Fruit fly (Drosophila melanogaster) whole organism, embryonic: ENCODE data around the gene Gr93d.

ENCODE experiments used
- Abd-B ChIP-seq: fragments of 200-800 bp; sonication (Bioruptor generic); optimal IDR thresholded peaks from 2 replicates; lab custom pipeline; 2018; ENCODE audit warnings: missing biosample characterization, mild to moderate bottlenecking, missing genetic modification characterization, moderate library complexity
- BtbVII ChIP-seq: fragments of 200-800 bp; sonication (Bioruptor generic); optimal IDR thresholded peaks from 3 replicates; lab custom pipeline; 2017; ENCODE audit warnings: missing biosample characterization, mild to moderate bottlenecking, missing genetic modification characterization
- Bteb2 ChIP-seq: fragments of 200-800 bp; sonication (Bioruptor generic); optimal IDR thresholded peaks from 2 replicates; lab custom pipeline; 2016; ENCODE audit warnings: missing biosample characterization, missing genetic modification characterization
- CG10267 ChIP-seq: fragments of 200-800 bp; sonication (Bioruptor generic); optimal IDR thresholded peaks from 2 replicates; lab custom pipeline; 2018; ENCODE audit warnings: missing biosample characterization, mild to moderate bottlenecking, missing genetic modification characterization, moderate library complexity
- CG10431 ChIP-seq: fragments of 200-800 bp; sonication (Bioruptor generic); optimal IDR thresholded peaks from 3 replicates; lab custom pipeline; 2018; ENCODE audit warnings: missing biosample characterization, mild to moderate bottlenecking, missing genetic modification characterization
- CG10654 ChIP-seq: fragments of 200-800 bp; sonication (Bioruptor generic); optimal IDR thresholded peaks from 2 replicates; lab custom pipeline; 2016; ENCODE audit warnings: missing biosample characterization, missing genetic modification characterization
- CG11456 ChIP-seq: fragments of 200-800 bp; sonication (Bioruptor generic); IDR thresholded peaks from 3 replicates; pipeline ENCODE4 v1.3.6; 2022; ENCODE audit warnings: missing biosample characterization, missing genetic modification characterization
- CG14710 ChIP-seq: fragments of 200-800 bp; sonication (Bioruptor generic); optimal IDR thresholded peaks from 3 replicates; lab custom pipeline; 2019; ENCODE audit warnings: missing biosample characterization, mild to moderate bottlenecking, missing genetic modification characterization, moderate library complexity
- CG1603 ChIP-seq: fragments of 200-800 bp; sonication (Bioruptor generic); optimal IDR thresholded peaks from 2 replicates; lab custom pipeline; 2019; ENCODE audit warnings: missing biosample characterization, mild to moderate bottlenecking, missing genetic modification characterization, moderate library complexity
- CG16815 ChIP-seq: fragments of 200-800 bp; sonication (Bioruptor generic); optimal IDR thresholded peaks from 3 replicates; lab custom pipeline; 2017; ENCODE audit warnings: missing biosample characterization, mild to moderate bottlenecking, missing genetic modification characterization
- CG31388 ChIP-seq: fragments of 200-800 bp; sonication (Bioruptor generic); optimal IDR thresholded peaks from 2 replicates; lab custom pipeline; 2016; ENCODE audit warnings: missing biosample characterization, missing genetic modification characterization
- CG3163 ChIP-seq: fragments of 200-800 bp; sonication (Bioruptor generic); optimal IDR thresholded peaks from 3 replicates; lab custom pipeline; 2016; ENCODE audit warnings: missing biosample characterization, missing genetic modification characterization
- CG33557 ChIP-seq: fragments of 200-800 bp; sonication (Bioruptor generic); optimal IDR thresholded peaks from 2 replicates; lab custom pipeline; 2019; ENCODE audit warnings: missing biosample characterization, mild to moderate bottlenecking, missing genetic modification characterization, moderate library complexity
- CG4404 ChIP-seq: fragments of 200-800 bp; sonication (Bioruptor generic); IDR thresholded peaks from 2 replicates; pipeline ENCODE4 v1.3.6; 2022; ENCODE audit warnings: missing biosample characterization, missing genetic modification characterization
- CG4707 ChIP-seq: fragments of 200-800 bp; sonication (Bioruptor generic); optimal IDR thresholded peaks from 2 replicates; lab custom pipeline; 2018; ENCODE audit warnings: missing biosample characterization, mild to moderate bottlenecking, missing genetic modification characterization, moderate library complexity
- CTCF ChIP-seq: fragments of 200-800 bp; sonication (Bioruptor generic); optimal IDR thresholded peaks from 2 replicates; lab custom pipeline; 2017; ENCODE audit warnings: missing biosample characterization, mild to moderate bottlenecking, missing genetic modification characterization, moderate library complexity
- D19A ChIP-seq: fragments of 200-800 bp; optimal IDR thresholded peaks from 3 replicates; lab custom pipeline; 2019; ENCODE audit warnings: missing biosample characterization, mild to moderate bottlenecking, missing genetic modification characterization, moderate library complexity
- Elba2 ChIP-seq: fragments of 200-800 bp; sonication (Bioruptor generic); optimal IDR thresholded peaks from 3 replicates; lab custom pipeline; 2016; ENCODE audit warnings: missing biosample characterization, missing genetic modification characterization
- Hr51 ChIP-seq, 2 experiments: fragments of 200-800 bp; sonication (Bioruptor generic); optimal IDR thresholded peaks; 2 replicates in 1 of 2; 3 replicates in 1 of 2; lab custom pipeline; 2016 to 2018; ENCODE audit warnings: missing biosample characterization in 2 of 2, missing genetic modification characterization in 2 of 2, mild to moderate bottlenecking in 1 of 2, moderate library complexity in 1 of 2
- Lim3 ChIP-seq: fragments of 200-800 bp; sonication (Bioruptor generic); IDR thresholded peaks from 2 replicates; pipeline ENCODE4 v1.3.6; 2022; ENCODE audit warnings: missing biosample characterization, missing genetic modification characterization
- Mes4 ChIP-seq: fragments of 200-800 bp; sonication (Bioruptor generic); optimal IDR thresholded peaks from 2 replicates; lab custom pipeline; 2016; ENCODE audit warnings: missing biosample characterization, missing genetic modification characterization
- NC2β ChIP-seq: fragments of 200-800 bp; sonication (Bioruptor generic); optimal IDR thresholded peaks from 2 replicates; lab custom pipeline; 2016; ENCODE audit warnings: missing biosample characterization, missing genetic modification characterization
- PHDP ChIP-seq: fragments of 200-800 bp; sonication (Bioruptor generic); optimal IDR thresholded peaks from 3 replicates; lab custom pipeline; 2018; ENCODE audit warnings: missing biosample characterization, mild to moderate bottlenecking, missing genetic modification characterization, moderate library complexity
- Sox100B ChIP-seq: fragments of 200-800 bp; sonication (Bioruptor generic); optimal IDR thresholded peaks from 3 replicates; lab custom pipeline; 2018; ENCODE audit warnings: missing biosample characterization, mild to moderate bottlenecking, missing genetic modification characterization
- Spps ChIP-seq: fragments of 200-800 bp; sonication (Bioruptor generic); optimal IDR thresholded peaks from 2 replicates; lab custom pipeline; 2018; ENCODE audit warnings: missing biosample characterization, mild to moderate bottlenecking, missing genetic modification characterization
- Xbp1 ChIP-seq: fragments of 200-800 bp; sonication (Bioruptor generic); optimal IDR thresholded peaks from 3 replicates; lab custom pipeline; 2016; ENCODE audit warnings: missing biosample characterization, mild to moderate bottlenecking, missing genetic modification characterization
- ac ChIP-seq: fragments of 200-800 bp; sonication (Bioruptor generic); optimal IDR thresholded peaks from 3 replicates; lab custom pipeline; 2017; ENCODE audit warnings: missing biosample characterization, mild to moderate bottlenecking, missing genetic modification characterization
- al ChIP-seq: fragments of 200-800 bp; sonication (Bioruptor generic); IDR thresholded peaks from 2 replicates; pipeline ENCODE4 v1.3.6; 2022; ENCODE audit warnings: missing biosample characterization, missing genetic modification characterization
- amos ChIP-seq: fragments of 200-800 bp; sonication (Bioruptor generic); IDR thresholded peaks from 2 replicates; pipeline ENCODE4 v1.3.6; 2022; ENCODE audit warnings: missing biosample characterization, missing genetic modification characterization; ENCODE audit not compliant: partially characterized antibody
- az2 ChIP-seq: fragments of 200-800 bp; sonication (Bioruptor generic); optimal IDR thresholded peaks from 3 replicates; lab custom pipeline; 2016; ENCODE audit warnings: missing biosample characterization, missing genetic modification characterization
- chm ChIP-seq: fragments of 200-800 bp; sonication (Bioruptor generic); IDR thresholded peaks from 2 replicates; pipeline ENCODE4 v1.3.6; 2022; ENCODE audit warnings: missing biosample characterization, missing genetic modification characterization
- ewg ChIP-seq: fragments of 200-800 bp; sonication (Bioruptor generic); optimal IDR thresholded peaks from 3 replicates; lab custom pipeline; 2017; ENCODE audit warnings: mild to moderate bottlenecking, missing biosample characterization, missing genetic modification reagents, missing genetic modification characterization
- grau ChIP-seq: fragments of 200-800 bp; optimal IDR thresholded peaks from 3 replicates; lab custom pipeline; 2019; ENCODE audit warnings: missing biosample characterization, mild to moderate bottlenecking, missing genetic modification characterization, moderate library complexity
- insv ChIP-seq, 2 experiments: fragments of 200-800 bp; sonication (Bioruptor generic); optimal IDR thresholded peaks; 3 replicates each; lab custom pipeline; 2016 to 2018; ENCODE audit warnings: missing biosample characterization in 2 of 2, missing genetic modification characterization in 2 of 2
- jigr1 ChIP-seq: fragments of 200-800 bp; sonication (Bioruptor generic); IDR thresholded peaks from 3 replicates; pipeline ENCODE4 v1.3.6; 2022; ENCODE audit warnings: missing biosample characterization, missing genetic modification characterization
- oc ChIP-seq: fragments of 200-800 bp; sonication (Bioruptor generic); optimal IDR thresholded peaks from 2 replicates; lab custom pipeline; 2018; ENCODE audit warnings: missing biosample characterization, mild to moderate bottlenecking, missing genetic modification characterization, moderate library complexity
- pros ChIP-seq: fragments of 200-800 bp; sonication (Bioruptor generic); optimal IDR thresholded peaks from 3 replicates; lab custom pipeline; 2019; ENCODE audit warnings: missing biosample characterization, mild to moderate bottlenecking, missing genetic modification characterization, moderate library complexity
- sens ChIP-seq: fragments of 200-800 bp; sonication (Bioruptor generic); peaks from one replicate; lab custom pipeline; 2016; ENCODE audit warnings: missing biosample characterization, missing genetic modification characterization
- sens-2 ChIP-seq: fragments of 200-800 bp; sonication (Bioruptor generic); IDR thresholded peaks from 2 replicates; pipeline ENCODE4 v1.3.6; 2022; ENCODE audit warnings: missing biosample characterization, missing genetic modification characterization
- seq ChIP-seq: fragments of 200-800 bp; sonication (Bioruptor generic); IDR thresholded peaks from 2 replicates; pipeline ENCODE4 v1.3.6; 2022; ENCODE audit warnings: missing biosample characterization, missing genetic modification characterization
- sim ChIP-seq: fragments of 200-800 bp; sonication (Bioruptor generic); IDR thresholded peaks from 2 replicates; pipeline ENCODE4 v1.3.6; 2022; ENCODE audit warnings: missing biosample characterization, missing genetic modification characterization
- slbo ChIP-seq: fragments of 200-800 bp; sonication (Bioruptor generic); IDR thresholded peaks from 2 replicates; pipeline ENCODE4 v1.3.6; 2022; ENCODE audit warnings: missing biosample characterization, missing genetic modification characterization
- vvl ChIP-seq: fragments of 200-800 bp; sonication (Bioruptor generic); IDR thresholded peaks from 2 replicates; pipeline ENCODE4 v1.3.6; 2022; ENCODE audit warnings: missing biosample characterization, missing genetic modification characterization
- wdn ChIP-seq: fragments of 200-800 bp; sonication (Bioruptor generic); IDR thresholded peaks from 2 replicates; pipeline ENCODE4 v1.3.6; 2022; ENCODE audit warnings: missing biosample characterization, missing genetic modification characterization
- zen2 ChIP-seq: fragments of 200-800 bp; sonication (Bioruptor generic); IDR thresholded peaks from 3 replicates; pipeline ENCODE4 v1.3.6; 2022; ENCODE audit warnings: missing biosample characterization, missing genetic modification characterization; ENCODE audit not compliant: partially characterized antibody
- zfh1 ChIP-seq: fragments of 200-800 bp; sonication (Bioruptor generic); IDR thresholded peaks from 3 replicates; pipeline ENCODE4 v1.3.6; 2022; ENCODE audit warnings: missing biosample characterization, missing genetic modification characterization
- zfh2 ChIP-seq: fragments of 200-800 bp; sonication (Bioruptor generic); optimal IDR thresholded peaks from 2 replicates; lab custom pipeline; 2016; ENCODE audit warnings: missing biosample characterization, missing genetic modification characterization

The Gr93d gene

dm6 chr3R:21854574-21855468 is 8.4 kb upstream of the Gr93d start (continued):
- TF ChIP-seq Spps (tag; lab: Kevin White, UChicago), result no peak
- TF ChIP-seq Abd-B, result no peak
- TF ChIP-seq CG10431 (GFP tag; lab: Kevin White, UChicago), result peak; percentile 19
- TF ChIP-seq chm (GFP tag; lab: Robert Waterston, UW), result peak; percentile 27
- no peak for TF ChIP-seq CG10654 (GFP tag; lab: Kevin White, UChicago)
- TF ChIP-seq CG31388 (GFP tag; lab: Kevin White, UChicago), result no peak
- peak in 1 of 2 experiments; percentile 28 for TF ChIP-seq Hr51 (GFP tag; optimal IDR thresholded peaks at IDR 0.05; lab: Kevin White, UChicago)
- TF ChIP-seq amos (GFP tag; lab: Robert Waterston, UW), result no peak
- TF ChIP-seq sens (GFP tag; lab: Kevin White, UChicago), result peak; percentile 75
- TF ChIP-seq PHDP (tag; lab: Kevin White, UChicago), result no peak
- TF ChIP-seq ac, result no peak
- TF ChIP-seq Xbp1 (GFP tag; lab: Kevin White, UChicago), result no peak
- TF ChIP-seq D19A (tag; lab: Kevin White, UChicago), result peak; percentile 73
- peak; percentile 21 for TF ChIP-seq grau (tag; lab: Kevin White, UChicago)
- no peak for TF ChIP-seq sim (GFP tag; lab: Robert Waterston, UW)
- no peak for TF ChIP-seq wdn (GFP tag; lab: Robert Waterston, UW)
- peak; percentile 76 for TF ChIP-seq Elba2 (GFP tag; lab: Kevin White, UChicago)
- TF ChIP-seq CG33557 (GFP tag; lab: Kevin White, UChicago), result no peak
- no peak for TF ChIP-seq jigr1 (GFP tag; lab: Robert Waterston, UW)
- TF ChIP-seq CG10267 (tag; lab: Kevin White, UChicago), result no peak
- TF ChIP-seq zfh2 (GFP tag; lab: Kevin White, UChicago), result no peak
- no peak for TF ChIP-seq slbo
- TF ChIP-seq al (GFP tag; lab: Robert Waterston, UW), result no peak
- no peak for TF ChIP-seq CG14710 (tag; lab: Kevin White, UChicago)
- TF ChIP-seq CTCF (GFP tag; lab: Kevin White, UChicago), result no peak
- TF ChIP-seq Mes4, result no peak
- peak in 1 of 2 experiments; percentile 51 for TF ChIP-seq insv (GFP tag; optimal IDR thresholded peaks at IDR 0.05; lab: Kevin White, UChicago)

DNA sequence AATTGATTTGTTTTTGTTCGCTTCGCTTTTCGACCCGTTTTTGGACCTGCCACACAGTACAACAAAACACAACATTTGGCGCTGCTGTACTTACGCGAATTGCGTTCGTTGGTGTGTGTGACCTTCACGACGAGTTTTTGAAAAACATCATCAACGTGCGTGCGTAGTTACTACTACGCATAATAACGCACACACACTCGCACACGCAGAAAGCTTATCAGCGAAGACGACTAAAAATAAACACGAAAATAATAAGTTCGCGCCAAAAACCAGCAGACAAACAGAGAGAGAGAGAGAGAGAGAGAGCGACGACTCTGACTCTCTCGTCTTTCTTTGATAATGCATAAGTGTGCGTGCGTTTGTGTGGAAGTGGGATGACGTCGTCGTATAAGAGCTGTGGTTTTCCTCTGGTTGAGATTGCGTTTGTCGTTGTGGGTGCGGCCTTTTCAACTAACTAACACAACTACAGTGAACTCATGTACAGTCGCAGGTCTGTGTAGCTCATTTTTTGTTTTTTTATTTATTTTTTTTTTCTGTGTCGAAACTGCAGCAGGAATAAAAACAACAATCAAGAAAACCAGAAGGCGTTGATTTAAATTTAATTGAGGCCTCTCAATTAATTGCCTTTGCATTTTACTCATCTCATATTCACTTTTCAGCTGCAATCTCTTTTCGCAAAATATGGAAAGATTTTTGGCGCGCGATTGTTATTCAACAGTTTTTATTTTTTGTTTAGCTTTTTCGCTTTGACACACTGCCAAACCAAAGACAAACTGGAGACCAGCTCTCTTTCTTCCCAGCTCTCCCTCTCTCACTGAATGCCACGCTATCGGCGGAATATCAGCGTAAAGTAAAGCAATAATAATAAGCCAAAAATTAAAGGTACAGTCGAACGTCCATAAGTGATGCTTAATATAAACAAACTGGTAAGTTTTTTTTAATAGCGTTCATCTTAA is 7.4 kb upstream of the Gr93d start:
- peak; percentile 0 for TF ChIP-seq CG1603 (tag; lab: Kevin White, UChicago)
- peak; percentile 55 for TF ChIP-seq vvl (GFP tag; lab: Robert Waterston, UW)
- no peak for TF ChIP-seq CG11456
- TF ChIP-seq Bteb2 (GFP tag; lab: Kevin White, UChicago), result no peak
- TF ChIP-seq zen2 (GFP tag; lab: Robert Waterston, UW), result peak; percentile 73; the same call in 1 of the 3 replicates
- peak; percentile 32 for TF ChIP-seq ewg (GFP tag; lab: Kevin White, UChicago)
- peak; percentile 78 for TF ChIP-seq pros
- TF ChIP-seq seq (GFP tag; lab: Robert Waterston, UW), result peak; percentile 30; the same call in 1 of the 2 replicates
- no peak for TF ChIP-seq oc (tag; lab: Kevin White, UChicago)
- TF ChIP-seq CG4404 (GFP tag; lab: Robert Waterston, UW), result no peak; the same call in 1 of the 2 replicates
- no peak for TF ChIP-seq CG16815
- no peak for TF ChIP-seq CG4707 (GFP tag; lab: Kevin White, UChicago)
- no peak for TF ChIP-seq Lim3 (GFP tag; lab: Robert Waterston, UW)
- peak; percentile 28 for TF ChIP-seq BtbVII (GFP tag; lab: Kevin White, UChicago)
- 0 out of 3 replicates have a peak, but pooled peaks have one; percentile 4 for TF ChIP-seq zfh1
- TF ChIP-seq NC2β (GFP tag; lab: Kevin White, UChicago), result peak; percentile 14
- TF ChIP-seq CG3163 (GFP tag; lab: Kevin White, UChicago), result peak; percentile 41
- 0 out of 2 replicates have a peak, but pooled peaks have one; percentile 56 for TF ChIP-seq sens-2
- peak; percentile 5 for TF ChIP-seq Sox100B (GFP tag; lab: Kevin White, UChicago)
- peak; percentile 17 for TF ChIP-seq az2 (GFP tag; lab: Kevin White, UChicago)
